Worm (Caenorhabditis elegans): ENCODE results near the gene erfa-3.
"Not testable (repeated sequence)": the region's sequence is repeated elsewhere in the genome, so short reads cannot be mapped to it uniquely, and the experiment has no call there.

Gene erfa-3

DNA sequence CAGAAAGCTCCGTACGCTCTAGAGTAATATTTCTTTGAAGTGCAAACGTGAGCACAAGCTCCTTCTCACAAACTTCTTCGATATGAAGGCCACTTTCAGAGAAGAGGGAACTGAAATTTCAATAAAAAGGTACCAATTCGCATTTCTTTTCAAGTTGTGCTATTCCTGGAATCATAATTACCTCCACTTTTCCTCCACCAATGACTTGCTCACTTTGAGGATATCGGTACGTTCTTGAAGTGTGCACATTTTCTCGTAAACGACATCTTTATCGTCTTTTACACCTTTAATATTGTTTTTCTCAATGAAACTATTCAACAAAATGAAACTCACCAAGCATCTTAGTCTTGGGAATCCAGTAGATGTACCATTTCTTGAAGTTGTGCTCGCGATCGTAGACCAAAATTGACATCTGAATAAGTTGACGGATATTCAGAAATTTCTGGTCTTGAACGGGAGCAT is 6.4 kb upstream of the erfa-3 start, which contains the start of gene scb-1:
Gene scb-1 (minus strand): TSS at position 412 of the 462 bp plus-strand sequence.
- peak; percentile 26 for TF ChIP-seq Y55F3AM.14 (GFP tag; optimal IDR thresholded peaks at IDR 0.05)
- peak; percentile 8 for TF ChIP-seq nhr-25 (tag; optimal IDR thresholded peaks at IDR 0.05)
- TF ChIP-seq alr-1 (tag; optimal IDR thresholded peaks at IDR 0.05): no peak
- peak; percentile 2 for TF ChIP-seq nhr-129 (tag; optimal IDR thresholded peaks at IDR 0.05)

- TF ChIP-seq ztf-4 (tag; optimal IDR thresholded peaks at IDR 0.05): peak; percentile 30
- TF ChIP-seq alr-1 (tag; optimal IDR thresholded peaks at IDR 0.05): no peak
- no peak for TF ChIP-seq mab-5 (tag; optimal IDR thresholded peaks at IDR 0.05)
- TF ChIP-seq ama-1 (optimal IDR thresholded peaks at IDR 0.05): peak; percentile 77
- TF ChIP-seq lsy-2 (tag; optimal IDR thresholded peaks at IDR 0.05): peak in 1 of 2 experiments; percentile 48
- TF ChIP-seq zag-1 (tag; optimal IDR thresholded peaks at IDR 0.05): no peak
- TF ChIP-seq sma-9 (GFP tag; optimal IDR thresholded peaks at IDR 0.05): peak; percentile 12
- TF ChIP-seq sma-9 (tag; optimal IDR thresholded peaks at IDR 0.05): no peak
- peak; percentile 28 for TF ChIP-seq sma-3 (GFP tag; optimal IDR thresholded peaks at IDR 0.05)
- no peak for TF ChIP-seq unc-62 (GFP tag; optimal IDR thresholded peaks at IDR 0.05)
- TF ChIP-seq nhr-129 (tag; optimal IDR thresholded peaks at IDR 0.05): peak; percentile 6
These were observed 5.4 kb upstream of the erfa-3 start for ce11 chrV:11118179-11118725.

DNA sequence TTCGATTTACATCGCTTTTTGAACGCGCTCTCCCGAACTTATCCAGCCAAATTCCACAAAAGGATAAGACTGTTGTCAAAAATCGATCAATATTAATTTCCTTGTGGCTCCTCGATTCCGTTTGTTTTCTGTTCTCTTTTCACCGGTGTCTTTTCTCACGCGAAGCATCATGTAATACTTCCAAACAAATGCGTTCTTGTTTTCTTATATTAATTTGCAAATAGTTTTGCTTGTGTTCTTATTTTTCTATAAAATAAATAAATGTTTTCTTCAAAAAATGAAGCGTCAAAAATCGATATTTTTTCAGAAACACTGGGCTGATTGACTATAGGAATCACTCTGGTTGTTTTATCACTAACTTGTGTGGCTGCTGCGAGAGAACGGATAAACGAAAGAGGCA is 716 bp upstream of the erfa-3 start, which contains the start of gene math-33:
Gene math-33 (plus strand): TSS at position 301 of the 400 bp plus-strand sequence.
- TF ChIP-seq blmp-1 (tag; optimal IDR thresholded peaks at IDR 0.05; ENCODE audit: insufficient read depth) (no peak), lin-39 (tag; optimal IDR thresholded peaks at IDR 0.05) (no peak), mbf-1 (tag; optimal IDR thresholded peaks at IDR 0.05) (no peak), ama-1 (optimal IDR thresholded peaks at IDR 0.05) (no peak), gmeb-1 (tag; optimal IDR thresholded peaks at IDR 0.05) (no peak), sem-4 (tag; optimal IDR thresholded peaks at IDR 0.05) (no peak), peb-1 (tag; optimal IDR thresholded peaks at IDR 0.05) (no peak), F13H6.1 (tag; optimal IDR thresholded peaks at IDR 0.05) (no peak), elt-1 (tag; optimal IDR thresholded peaks at IDR 0.05) (no peak), sma-9 (GFP tag; optimal IDR thresholded peaks at IDR 0.05) (no peak), sma-9 (tag; optimal IDR thresholded peaks at IDR 0.05) (no peak), ztf-1 (GFP tag; conservative IDR thresholded peaks at IDR 0.05) (no peak)

DNA sequence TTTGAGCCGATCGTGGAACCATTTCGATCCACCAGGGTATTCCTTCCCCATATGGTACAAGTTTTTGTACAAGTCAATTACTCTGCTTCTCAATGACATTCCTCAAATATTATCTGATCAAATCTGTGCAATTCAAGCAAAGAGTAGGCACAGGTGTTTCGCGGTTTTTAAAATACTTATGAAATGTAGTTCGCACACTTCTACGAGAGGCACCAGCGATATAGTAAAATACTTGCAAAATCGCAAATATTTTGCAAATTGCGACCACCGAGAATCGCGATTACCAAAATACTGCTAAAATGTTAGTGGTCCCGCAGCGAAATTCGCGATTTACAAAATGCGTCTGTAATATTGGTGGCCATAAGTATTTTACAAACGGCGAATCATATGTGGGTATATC is 3.2 kb downstream of the erfa-3 start, which contains the start of gene Y42A5A.5:
Gene Y42A5A.5 (minus strand): TSS at position 101 of the 400 bp plus-strand sequence.
- TF ChIP-seq nhr-25 (tag; optimal IDR thresholded peaks at IDR 0.05); ztf-4 (tag; optimal IDR thresholded peaks at IDR 0.05); sma-3 (GFP tag; optimal IDR thresholded peaks at IDR 0.05): not testable (repeated sequence)

ce11 chrV:11104408-11104807 is 8.5 kb downstream of the erfa-3 start:
- TF ChIP-seq skn-1 (tag; optimal IDR thresholded peaks at IDR 0.05) (no peak), ZK546.5 (tag; optimal IDR thresholded peaks at IDR 0.05) (no peak)

DNA sequence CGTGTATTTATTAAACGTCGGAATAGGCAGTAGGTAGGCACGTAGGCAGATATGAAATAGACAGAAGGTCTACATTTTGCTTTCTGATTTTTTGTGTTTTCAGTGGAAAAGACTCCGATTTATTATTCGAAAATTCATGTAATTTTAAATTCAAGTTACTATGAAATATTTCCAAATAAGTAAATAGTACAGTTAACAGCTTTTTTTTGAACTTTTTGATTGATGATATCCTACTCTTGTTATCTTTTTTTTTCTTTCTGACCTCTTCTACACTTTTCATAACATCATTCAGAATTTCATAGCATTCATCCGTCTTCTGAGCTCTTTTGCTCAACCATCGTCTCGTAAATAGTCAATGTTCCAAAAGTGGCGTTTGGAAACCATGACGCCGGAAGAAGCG is 14.3 kb downstream of the erfa-3 start, which contains the start of gene cdkl-1:
Gene cdkl-1 (plus strand): TSS at position 301 of the 400 bp plus-strand sequence.
- TF ChIP-seq egl-27 (tag; optimal IDR thresholded peaks at IDR 0.05) (no peak), ceh-82 (tag; optimal IDR thresholded peaks at IDR 0.05) (no peak), unc-39 (tag; optimal IDR thresholded peaks at IDR 0.05) (no peak), dmd-4 (tag; optimal IDR thresholded peaks at IDR 0.05) (no peak), nhr-10 (tag; optimal IDR thresholded peaks at IDR 0.05) (no peak), blmp-1 (tag; optimal IDR thresholded peaks at IDR 0.05; ENCODE audit: insufficient read depth) (no peak), lin-39 (tag; optimal IDR thresholded peaks at IDR 0.05) (no peak), Y55F3AM.14 (GFP tag; optimal IDR thresholded peaks at IDR 0.05) (no peak), nhr-237 (tag; optimal IDR thresholded peaks at IDR 0.05) (no peak), ama-1 (optimal IDR thresholded peaks at IDR 0.05) (no peak), snpc-4 (tag; optimal IDR thresholded peaks at IDR 0.05) (no peak), skn-1 (tag; optimal IDR thresholded peaks at IDR 0.05) (no peak), lin-11 (tag; optimal IDR thresholded peaks at IDR 0.05) (no peak), F13H6.1 (tag; optimal IDR thresholded peaks at IDR 0.05) (no peak), nhr-129 (tag; optimal IDR thresholded peaks at IDR 0.05) (no peak), unc-55 (GFP tag; optimal IDR thresholded peaks at IDR 0.05) (no peak), lsy-2 (tag; optimal IDR thresholded peaks at IDR 0.05) (no peak), sem-4 (tag; optimal IDR thresholded peaks at IDR 0.05) (no peak), zag-1 (tag; optimal IDR thresholded peaks at IDR 0.05) (no peak)
